Worm (Caenorhabditis elegans) whole organism, L2 larva: ENCODE results near the gene fbxa-189.

Source experiments
- C34F6.9 ChIP-seq: fragments of 150-350 bp; optimal IDR thresholded peaks from 2 replicates; lab custom pipeline; 2014; ENCODE audit warnings: missing biosample characterization, missing genetic modification characterization
- F13H6.1 ChIP-seq: sonication (generic microtip); optimal IDR thresholded peaks from 2 replicates; lab custom pipeline; 2016; ENCODE audit warnings: missing genetic modification characterization, missing compliant biosample characterization
- R02D3.7 ChIP-seq: fragments of 150-350 bp; optimal IDR thresholded peaks from 2 replicates; lab custom pipeline; 2014; ENCODE audit warnings: missing biosample characterization, missing genetic modification characterization
- Y55F3AM.14 ChIP-seq: fragments of 200-800 bp; sonication (Bioruptor generic); optimal IDR thresholded peaks from 2 replicates; lab custom pipeline; 2018; ENCODE audit warnings: mild to moderate bottlenecking, missing genetic modification characterization, missing compliant biosample characterization
- ZK546.5 ChIP-seq: sonication (generic microtip); optimal IDR thresholded peaks from 2 replicates; lab custom pipeline; 2017; ENCODE audit warnings: missing biosample characterization, missing genetic modification characterization
- alr-1 ChIP-seq: fragments of 150-350 bp; optimal IDR thresholded peaks from 2 replicates; lab custom pipeline; 2014; ENCODE audit warnings: missing biosample characterization, missing genetic modification characterization
- aly-2 ChIP-seq: fragments of 150-350 bp; optimal IDR thresholded peaks from 2 replicates; lab custom pipeline; 2014; ENCODE audit warnings: missing biosample characterization, missing genetic modification characterization
- blmp-1 ChIP-seq: sonication (generic microtip); optimal IDR thresholded peaks from 2 replicates; lab custom pipeline; 2017; ENCODE audit warnings: missing genetic modification characterization, mild to moderate bottlenecking, missing compliant biosample characterization, antibody characterized with exemption, moderate library complexity; ENCODE audit not compliant: insufficient read depth
- ceh-16 ChIP-seq: fragments of 150-350 bp; optimal IDR thresholded peaks from 2 replicates; lab custom pipeline; 2014; ENCODE audit warnings: missing biosample characterization, missing genetic modification characterization
- ceh-82 ChIP-seq: fragments of 150-350 bp; optimal IDR thresholded peaks from 2 replicates; lab custom pipeline; 2014; ENCODE audit warnings: missing biosample characterization, missing genetic modification characterization
- crh-2 ChIP-seq: sonication (generic microtip); optimal IDR thresholded peaks from 2 replicates; lab custom pipeline; 2017; ENCODE audit warnings: missing biosample characterization, missing genetic modification characterization
- dmd-4 ChIP-seq: sonication (generic microtip); optimal IDR thresholded peaks from 2 replicates; lab custom pipeline; 2017; ENCODE audit warnings: missing biosample characterization, missing genetic modification characterization
- egl-27 ChIP-seq: sonication (generic microtip); optimal IDR thresholded peaks from 3 replicates; lab custom pipeline; 2017; ENCODE audit warnings: missing biosample characterization, missing genetic modification reagents, missing genetic modification characterization
- elt-3 ChIP-seq: sonication (generic microtip); optimal IDR thresholded peaks from 2 replicates; lab custom pipeline; 2017; ENCODE audit warnings: missing biosample characterization, missing genetic modification characterization
- fos-1 ChIP-seq: fragments of 150-350 bp; optimal IDR thresholded peaks from 2 replicates; lab custom pipeline; 2014; ENCODE audit warnings: missing biosample characterization, missing genetic modification characterization
- gmeb-1 ChIP-seq: fragments of 150-350 bp; optimal IDR thresholded peaks from 2 replicates; lab custom pipeline; 2014; ENCODE audit warnings: missing biosample characterization, missing genetic modification characterization
- lin-13 ChIP-seq: fragments of 150-350 bp; optimal IDR thresholded peaks from 2 replicates; lab custom pipeline; 2014; ENCODE audit warnings: missing biosample characterization, missing genetic modification reagents, missing genetic modification characterization
- lin-39 ChIP-seq: fragments of 150-350 bp; optimal IDR thresholded peaks from 2 replicates; lab custom pipeline; 2014; ENCODE audit warnings: missing biosample characterization, missing genetic modification reagents, missing genetic modification characterization
- mbf-1 ChIP-seq: sonication (generic microtip); optimal IDR thresholded peaks from 2 replicates; lab custom pipeline; 2017; ENCODE audit warnings: missing biosample characterization, missing genetic modification characterization
- mdl-1 ChIP-seq, 2 experiments: fragments of 150-350 bp in 1 of 2; sonication (generic microtip) in 1 of 2; optimal IDR thresholded peaks; 2 replicates each; lab custom pipeline; 2017; ENCODE audit warnings: missing biosample characterization in 2 of 2, missing genetic modification characterization in 2 of 2
- nhr-10 ChIP-seq: sonication (generic microtip); optimal IDR thresholded peaks from 2 replicates; lab custom pipeline; 2017; ENCODE audit warnings: missing biosample characterization, missing genetic modification characterization
- nhr-11 ChIP-seq: fragments of 150-350 bp; optimal IDR thresholded peaks from 2 replicates; lab custom pipeline; 2014; ENCODE audit warnings: missing biosample characterization, missing genetic modification characterization
- nhr-12 ChIP-seq: fragments of 150-350 bp; optimal IDR thresholded peaks from 2 replicates; lab custom pipeline; 2014; ENCODE audit warnings: missing biosample characterization, missing genetic modification characterization
- nhr-129 ChIP-seq: fragments of 150-350 bp; optimal IDR thresholded peaks from 2 replicates; lab custom pipeline; 2014; ENCODE audit warnings: missing biosample characterization, missing genetic modification characterization
- nhr-237 ChIP-seq: fragments of 150-350 bp; optimal IDR thresholded peaks from 2 replicates; lab custom pipeline; 2014; ENCODE audit warnings: missing biosample characterization, missing genetic modification characterization
- nhr-6 ChIP-seq: fragments of 150-350 bp; optimal IDR thresholded peaks from 2 replicates; lab custom pipeline; 2014; ENCODE audit warnings: missing biosample characterization, missing genetic modification characterization
- sem-4 ChIP-seq: fragments of 150-350 bp; optimal IDR thresholded peaks from 2 replicates; lab custom pipeline; 2014; ENCODE audit warnings: missing biosample characterization, missing genetic modification reagents, missing genetic modification characterization
- skn-1 ChIP-seq: sonication (generic microtip); optimal IDR thresholded peaks from 2 replicates; lab custom pipeline; 2017; ENCODE audit warnings: missing biosample characterization, missing genetic modification characterization
- sma-3 ChIP-seq: sonication (generic microtip); optimal IDR thresholded peaks from 2 replicates; lab custom pipeline; 2016; ENCODE audit warnings: missing genetic modification reagents, missing genetic modification characterization, missing compliant biosample characterization
- snpc-4 ChIP-seq: fragments of 150-350 bp; optimal IDR thresholded peaks from 2 replicates; lab custom pipeline; 2014; ENCODE audit warnings: missing biosample characterization, missing genetic modification characterization
- unc-39 ChIP-seq: fragments of 150-350 bp; optimal IDR thresholded peaks from 2 replicates; lab custom pipeline; 2014; ENCODE audit warnings: missing biosample characterization, missing genetic modification characterization
- unc-55 ChIP-seq: fragments of 150-350 bp; sonication (generic microtip); optimal IDR thresholded peaks from 3 replicates; lab custom pipeline; 2014; ENCODE audit warnings: missing biosample characterization, missing genetic modification reagents, missing genetic modification characterization
- zag-1 ChIP-seq: fragments of 150-350 bp; optimal IDR thresholded peaks from 2 replicates; lab custom pipeline; 2014; ENCODE audit warnings: missing biosample characterization, missing genetic modification characterization
- ztf-1 ChIP-seq: fragments of 200-800 bp; sonication (Bioruptor generic); conservative IDR thresholded peaks from 2 replicates; pipeline ENCODE4 v1.3.6; 2022; ENCODE audit warnings: missing genetic modification characterization, missing compliant biosample characterization

The fbxa-189 gene

DNA sequence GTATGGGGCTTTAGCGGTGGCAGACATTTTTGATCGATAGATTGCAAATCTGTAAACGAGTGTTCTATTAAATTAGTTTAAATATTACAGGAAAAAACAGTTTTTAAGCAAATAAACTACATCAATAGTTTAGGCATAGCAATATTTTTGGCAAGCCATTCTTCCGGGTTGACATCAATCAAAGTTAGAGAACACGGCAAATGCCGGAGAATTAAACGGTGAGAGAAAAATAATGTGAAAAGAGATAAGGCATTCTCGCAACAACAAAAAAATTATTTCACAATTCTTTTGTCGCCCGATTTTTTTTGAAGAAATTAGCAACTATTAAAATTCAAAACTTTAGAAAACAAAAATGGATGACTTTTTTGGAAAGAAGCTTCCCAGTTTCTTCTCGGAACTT lies at the start of gene fbxa-189, which contains the start of gene fbxa-188:
Gene fbxa-189, plus strand, starts transcription at position 339 of the 400 bp plus-strand sequence.
Gene fbxa-188, minus strand, starts transcription at position 51 of the 400 bp plus-strand sequence.
- no peak for TF ChIP-seq F13H6.1
- TF ChIP-seq C34F6.9 (tag; lab: Kevin White, UChicago) = no peak
- peak; percentile 19 for TF ChIP-seq fos-1 (tag; lab: Kevin White, UChicago)
- TF ChIP-seq R02D3.7 (tag; lab: Kevin White, UChicago) = no peak

DNA sequence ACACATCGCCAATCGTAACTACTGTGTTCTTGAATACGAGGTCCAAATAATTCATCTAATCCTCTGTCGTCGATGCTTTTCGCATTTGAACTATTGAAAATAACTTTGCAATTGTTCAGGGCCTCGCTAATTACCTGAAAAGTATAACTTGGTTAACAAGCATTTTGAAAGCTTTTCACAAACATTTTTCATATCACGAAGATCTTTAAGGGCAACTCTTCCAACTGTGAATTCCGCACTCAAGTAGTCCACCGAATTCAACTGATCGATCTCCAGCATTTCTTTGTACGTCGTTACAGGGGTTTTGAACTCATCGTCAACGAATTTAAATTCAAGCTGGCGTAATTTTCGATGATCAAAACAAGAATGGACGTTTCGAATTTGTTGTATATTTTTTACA lies 48.6 kb upstream of the fbxa-189 start:
- TF ChIP-seq fos-1 (tag; lab: Kevin White, UChicago) = no peak
- TF ChIP-seq, all 48 proteins: peak for 0

DNA sequence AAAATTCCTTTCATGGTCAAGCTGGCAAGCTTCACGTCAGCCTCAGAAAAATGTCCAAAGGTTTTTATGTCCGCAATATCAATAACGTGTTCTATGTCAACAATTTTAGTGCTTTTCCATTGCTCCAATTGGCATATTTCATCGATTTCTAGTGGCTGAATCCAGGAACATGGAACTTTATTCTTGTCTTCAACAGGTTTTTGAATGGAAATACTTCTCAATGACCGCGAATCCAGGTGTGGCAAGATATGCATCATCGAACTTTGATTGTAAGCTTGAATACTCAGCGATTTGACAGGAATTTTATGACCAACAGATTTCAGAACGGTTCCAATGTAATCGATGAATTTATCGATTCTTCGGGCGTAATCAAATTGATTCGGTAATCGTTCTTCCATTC lies 46.4 kb upstream of the fbxa-189 start:
- TF ChIP-seq lin-39 (tag; lab: Kevin White, UChicago) (no peak), nhr-12 (tag; lab: Kevin White, UChicago) (no peak), zag-1 (tag; lab: Kevin White, UChicago) (no peak), nhr-6 (no peak), skn-1 (tag; lab: Kevin White, UChicago) (no peak), blmp-1 (tag; lab: Kevin White, UChicago) (no peak), egl-27 (no peak), lin-13 (GFP tag; lab: Kevin White, UChicago) (no peak), sma-3 (GFP tag; lab: Kevin White, UChicago) (no peak), alr-1 (tag; lab: Kevin White, UChicago) (no peak), snpc-4 (no peak), nhr-11 (no peak), nhr-129 (tag; lab: Kevin White, UChicago) (no peak)

DNA sequence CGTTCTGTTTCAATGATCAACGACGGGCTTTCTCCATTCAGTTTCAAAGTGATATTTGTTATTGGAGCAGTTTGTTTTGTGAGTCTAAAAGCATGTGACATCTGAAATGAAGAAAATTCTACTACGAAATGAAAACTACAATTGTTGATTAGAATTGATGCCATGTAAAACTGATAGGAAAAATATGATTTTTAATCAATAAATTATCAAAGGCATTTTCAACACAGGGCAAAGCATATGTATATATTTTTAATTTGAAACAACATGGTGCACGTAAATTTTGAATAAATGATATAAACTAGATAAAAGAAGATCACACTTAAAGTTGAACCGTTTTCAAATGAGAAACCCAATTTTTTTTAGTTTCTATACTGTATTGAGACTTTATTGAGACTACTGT lies 43.6 kb upstream of the fbxa-189 start, which contains the start of gene K10G4.5:
Gene K10G4.5, minus strand, starts transcription at position 101 of the 400 bp plus-strand sequence.
- no peak for TF ChIP-seq unc-39 (tag; lab: Kevin White, UChicago)
- TF ChIP-seq nhr-129 (tag; lab: Kevin White, UChicago) = no peak
- no peak for TF ChIP-seq ceh-16 (tag; lab: Kevin White, UChicago)
- no peak for TF ChIP-seq nhr-237 (tag; lab: Kevin White, UChicago)
- no peak for TF ChIP-seq nhr-12 (tag; lab: Kevin White, UChicago)
- TF ChIP-seq elt-3 (tag; lab: Kevin White, UChicago) = no peak
- no peak for TF ChIP-seq C34F6.9 (tag; lab: Kevin White, UChicago)
- no peak for TF ChIP-seq F13H6.1
- no peak for TF ChIP-seq Y55F3AM.14 (GFP tag; lab: Kevin White, UChicago)
- no peak for TF ChIP-seq mbf-1 (tag; lab: Kevin White, UChicago)
- no peak for TF ChIP-seq R02D3.7 (tag; lab: Kevin White, UChicago)
- TF ChIP-seq gmeb-1 = no peak
- TF ChIP-seq ZK546.5 (tag; lab: Kevin White, UChicago) = no peak
- no peak for TF ChIP-seq crh-2 (tag; lab: Kevin White, UChicago)
- TF ChIP-seq dmd-4 (tag; lab: Kevin White, UChicago) = no peak
- no peak for TF ChIP-seq snpc-4
- no peak for TF ChIP-seq nhr-11
- TF ChIP-seq lin-13 (GFP tag; lab: Kevin White, UChicago) = no peak
- TF ChIP-seq fos-1 (tag; lab: Kevin White, UChicago) = no peak

DNA sequence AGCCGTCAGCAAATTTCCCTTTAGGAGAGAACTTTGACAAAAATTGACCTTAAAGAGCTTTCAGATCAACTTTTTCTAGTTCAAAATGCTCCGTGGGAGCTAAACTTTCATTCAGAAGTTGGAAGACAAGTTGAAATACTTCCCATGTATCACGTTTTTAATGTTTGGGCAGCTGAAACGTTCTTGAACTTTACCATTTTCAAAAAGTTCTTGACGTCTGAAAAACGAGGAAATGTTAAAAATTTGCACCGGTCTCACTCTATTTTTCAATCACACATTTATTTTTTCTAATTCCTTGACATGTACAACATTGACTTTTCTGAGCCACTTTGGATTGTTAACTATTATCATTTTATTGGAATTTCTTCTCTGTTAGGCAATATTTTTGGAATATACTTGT lies 42.3 kb upstream of the fbxa-189 start, which contains the start of gene sri-70:
Gene sri-70, plus strand, starts transcription at position 301 of the 400 bp plus-strand sequence.
- TF ChIP-seq R02D3.7 (tag; lab: Kevin White, UChicago) = no peak
- TF ChIP-seq egl-27 = no peak

DNA sequence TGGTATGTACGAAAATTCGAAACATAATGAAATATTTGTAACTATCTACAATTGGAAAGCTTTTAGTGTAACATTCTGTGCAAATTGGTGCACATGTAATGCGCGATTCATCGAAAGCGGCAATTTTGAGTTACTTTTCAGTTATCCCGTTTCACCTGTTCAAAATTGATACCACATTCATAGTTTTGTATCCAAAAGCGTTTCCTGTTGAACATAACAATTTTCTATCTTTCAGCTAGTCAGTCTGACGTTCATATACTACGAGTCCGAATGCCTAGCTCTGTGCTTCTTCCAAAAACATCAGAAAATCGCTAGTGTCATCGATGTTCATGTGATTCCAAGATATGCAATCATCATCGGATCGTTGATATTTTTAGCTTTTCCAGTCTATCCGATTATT lies 41.6 kb upstream of the fbxa-189 start:
- TF ChIP-seq R02D3.7 (tag; lab: Kevin White, UChicago) = no peak
- TF ChIP-seq egl-27 = no peak
- TF ChIP-seq lin-39 (tag; lab: Kevin White, UChicago) = no peak
- no peak for TF ChIP-seq ztf-1 (GFP tag; lab: Robert Waterston, UW)
- no peak for TF ChIP-seq aly-2 (tag; lab: Kevin White, UChicago)
- TF ChIP-seq mdl-1 (tag; optimal IDR thresholded peaks at IDR 0.05; lab: Kevin White, UChicago) = no peak
- no peak for TF ChIP-seq unc-55 (GFP tag; lab: Kevin White, UChicago)
- TF ChIP-seq nhr-11 = no peak
- TF ChIP-seq ceh-82 (tag; lab: Kevin White, UChicago) = no peak
- no peak for TF ChIP-seq nhr-10 (tag; lab: Kevin White, UChicago)
- no peak for TF ChIP-seq nhr-6
- no peak for TF ChIP-seq alr-1 (tag; lab: Kevin White, UChicago)
- no peak for TF ChIP-seq gmeb-1
- no peak for TF ChIP-seq sma-3 (GFP tag; lab: Kevin White, UChicago)
- no peak for TF ChIP-seq snpc-4
- TF ChIP-seq ceh-16 (tag; lab: Kevin White, UChicago) = no peak
- no peak for TF ChIP-seq sem-4 (tag; lab: Kevin White, UChicago)
- TF ChIP-seq elt-3 (tag; lab: Kevin White, UChicago) = no peak
